Fruit fly (Drosophila melanogaster) whole organism, prepupa: ENCODE measurements around the gene dgt4.

Experiments used
- CG11762 ChIP-seq: fragments of 200-800 bp; sonication (Bioruptor generic); optimal IDR thresholded peaks from 3 replicates; lab custom pipeline; 2016; ENCODE audit warnings: missing biosample characterization, missing genetic modification characterization; ENCODE audit not compliant: insufficient read depth
- CG11902 ChIP-seq: fragments of 200-800 bp; sonication (Bioruptor generic); optimal IDR thresholded peaks from 3 replicates; lab custom pipeline; 2016; ENCODE audit warnings: missing biosample characterization, missing genetic modification characterization
- CG15336 ChIP-seq: fragments of 200-800 bp; sonication (Bioruptor generic); IDR thresholded peaks from 2 replicates; pipeline ENCODE4 v1.3.6; 2022; ENCODE audit warnings: missing biosample characterization, missing genetic modification characterization
- CG1621 ChIP-seq: fragments of 200-800 bp; sonication (Bioruptor generic); optimal IDR thresholded peaks from 3 replicates; lab custom pipeline; 2018; ENCODE audit warnings: missing biosample characterization, mild to moderate bottlenecking, missing genetic modification characterization
- CG3032 ChIP-seq: fragments of 200-800 bp; optimal IDR thresholded peaks from 2 replicates; lab custom pipeline; 2019; ENCODE audit warnings: missing biosample characterization, mild to moderate bottlenecking, missing genetic modification characterization, moderate library complexity
- CG34406 ChIP-seq: fragments of 200-800 bp; sonication (Bioruptor generic); optimal IDR thresholded peaks from 3 replicates; lab custom pipeline; 2016; ENCODE audit warnings: missing biosample characterization, missing genetic modification characterization
- CG4318 ChIP-seq: fragments of 200-800 bp; sonication (Bioruptor generic); optimal IDR thresholded peaks from 3 replicates; lab custom pipeline; 2017; ENCODE audit warnings: missing biosample characterization, mild to moderate bottlenecking, missing genetic modification characterization
- CG6163 ChIP-seq: fragments of 200-800 bp; sonication (Bioruptor generic); IDR thresholded peaks from 3 replicates; pipeline ENCODE4 v1.3.6; 2022; ENCODE audit warnings: missing biosample characterization, missing genetic modification characterization
- CG7368 ChIP-seq: fragments of 200-800 bp; sonication (Bioruptor generic); optimal IDR thresholded peaks from 3 replicates; lab custom pipeline; 2016; ENCODE audit warnings: missing biosample characterization, missing genetic modification characterization
- CG8119 ChIP-seq: fragments of 200-800 bp; sonication (Bioruptor generic); IDR thresholded peaks from 3 replicates; pipeline ENCODE4 v1.3.6; 2022; ENCODE audit warnings: missing biosample characterization, missing genetic modification characterization
- CG8632 ChIP-seq: fragments of 200-800 bp; sonication (Bioruptor generic); optimal IDR thresholded peaks from 3 replicates; lab custom pipeline; 2016; ENCODE audit warnings: missing biosample characterization, missing genetic modification characterization
- Eip78C ChIP-seq: fragments of 200-800 bp; sonication (Bioruptor generic); peaks from one replicate; lab custom pipeline; 2016; ENCODE audit warnings: missing biosample characterization, missing genetic modification characterization
- Eip93F ChIP-seq: fragments of 200-800 bp; sonication (Bioruptor generic); optimal IDR thresholded peaks from 2 replicates; lab custom pipeline; 2016; ENCODE audit warnings: missing biosample characterization, mild to moderate bottlenecking, missing genetic modification characterization
- Ets21C ChIP-seq: fragments of 200-800 bp; sonication (Bioruptor generic); optimal IDR thresholded peaks from 3 replicates; lab custom pipeline; 2016; ENCODE audit warnings: missing biosample characterization, missing genetic modification characterization
- Ets96B ChIP-seq: fragments of 200-800 bp; optimal IDR thresholded peaks from 2 replicates; lab custom pipeline; 2019; ENCODE audit warnings: missing biosample characterization, mild to moderate bottlenecking, missing genetic modification characterization, moderate library complexity
- Gug ChIP-seq: fragments of 200-800 bp; sonication (Bioruptor generic); IDR thresholded peaks from 2 replicates; pipeline ENCODE4 v1.3.6; 2022; ENCODE audit warnings: missing biosample characterization, missing genetic modification characterization
- Hr38 ChIP-seq: sonication (Bioruptor generic); optimal IDR thresholded peaks from 2 replicates; lab custom pipeline; 2016; ENCODE audit warnings: missing biosample characterization, missing genetic modification characterization
- Met ChIP-seq: fragments of 200-800 bp; sonication (Bioruptor generic); optimal IDR thresholded peaks from 3 replicates; lab custom pipeline; 2016; ENCODE audit warnings: missing biosample characterization, missing genetic modification characterization
- Smox ChIP-seq: fragments of 200-800 bp; sonication (Bioruptor generic); optimal IDR thresholded peaks from 3 replicates; lab custom pipeline; 2016; ENCODE audit warnings: missing biosample characterization, missing genetic modification characterization
- Sox14 ChIP-seq: fragments of 200-800 bp; sonication (Bioruptor generic); optimal IDR thresholded peaks from 3 replicates; lab custom pipeline; 2016; ENCODE audit warnings: missing biosample characterization, missing genetic modification characterization
- Sox15 ChIP-seq: fragments of 200-800 bp; sonication (Bioruptor generic); optimal IDR thresholded peaks from 3 replicates; lab custom pipeline; 2016; ENCODE audit warnings: missing biosample characterization, missing genetic modification characterization
- achi ChIP-seq: fragments of 200-800 bp; sonication (Bioruptor generic); optimal IDR thresholded peaks from 3 replicates; lab custom pipeline; 2016; ENCODE audit warnings: missing biosample characterization, missing genetic modification characterization
- dsx ChIP-seq: fragments of 200-800 bp; optimal IDR thresholded peaks from 3 replicates; lab custom pipeline; 2019; ENCODE audit warnings: missing biosample characterization, mild to moderate bottlenecking, missing genetic modification characterization, moderate library complexity; ENCODE audit not compliant: poor library complexity, severe bottlenecking
- eg ChIP-seq: fragments of 200-800 bp; sonication (Bioruptor generic); IDR thresholded peaks from 3 replicates; pipeline ENCODE4 v1.3.6; 2022; ENCODE audit warnings: missing biosample characterization, missing genetic modification characterization
- fd59A ChIP-seq: fragments of 200-800 bp; sonication (Bioruptor generic); optimal IDR thresholded peaks from 2 replicates; lab custom pipeline; 2017; ENCODE audit warnings: missing biosample characterization, mild to moderate bottlenecking, missing genetic modification characterization, missing genetic modification reagents
- fd85E ChIP-seq: fragments of 200-800 bp; sonication (Bioruptor generic); optimal IDR thresholded peaks from 3 replicates; lab custom pipeline; 2016; ENCODE audit warnings: missing biosample characterization, missing genetic modification characterization
- net ChIP-seq: fragments of 200-800 bp; sonication (Bioruptor generic); optimal IDR thresholded peaks from 3 replicates; lab custom pipeline; 2016; ENCODE audit warnings: missing biosample characterization, missing genetic modification characterization
- pdm3 ChIP-seq: fragments of 200-800 bp; sonication (Bioruptor generic); optimal IDR thresholded peaks from 3 replicates; lab custom pipeline; 2016; ENCODE audit warnings: missing biosample characterization, missing genetic modification characterization
- salr ChIP-seq, 2 experiments: fragments of 200-800 bp; sonication (Bioruptor generic); optimal IDR thresholded peaks; 3 replicates each; lab custom pipeline; 2016 to 2018; ENCODE audit warnings: missing biosample characterization in 2 of 2, missing genetic modification characterization in 2 of 2, mild to moderate bottlenecking in 1 of 2
- spab ChIP-seq: fragments of 200-800 bp; sonication (Bioruptor generic); optimal IDR thresholded peaks from 2 replicates; lab custom pipeline; 2017; ENCODE audit warnings: missing biosample characterization, mild to moderate bottlenecking, missing genetic modification characterization, missing genetic modification reagents
- ss ChIP-seq, 2 experiments: fragments of 200-800 bp; sonication (Bioruptor generic); optimal IDR thresholded peaks; 2 replicates in 1 of 2; 3 replicates in 1 of 2; lab custom pipeline; 2017 to 2018; ENCODE audit warnings: mild to moderate bottlenecking in 2 of 2, missing biosample characterization in 2 of 2, missing genetic modification characterization in 2 of 2, moderate library complexity in 1 of 2
- svp ChIP-seq: fragments of 200-800 bp; sonication (Bioruptor generic); peaks from one replicate; lab custom pipeline; 2016; ENCODE audit warnings: missing biosample characterization, missing genetic modification characterization
- vri ChIP-seq: fragments of 200-800 bp; sonication (Bioruptor generic); optimal IDR thresholded peaks from 3 replicates; lab custom pipeline; 2016; ENCODE audit warnings: missing biosample characterization, mild to moderate bottlenecking, missing genetic modification characterization

The dgt4 gene

dm6 chrX:4113698-4114216 lies at the start of gene dgt4, which contains the start of gene Nsun2 (continued):
- TF ChIP-seq CG1621 = no peak
- no peak for TF ChIP-seq CG8119
- no peak for TF ChIP-seq Eip93F (GFP tag; lab: Kevin White, UChicago)
- TF ChIP-seq ss (GFP tag; optimal IDR thresholded peaks at IDR 0.05; lab: Kevin White, UChicago) = no peak
- no peak for TF ChIP-seq CG34406 (GFP tag; lab: Kevin White, UChicago)

- TF ChIP-seq CG3032 (tag; lab: Kevin White, UChicago) (no peak), CG7368 (no peak), Met (no peak), Smox (GFP tag; lab: Kevin White, UChicago) (no peak), CG8119 (no peak), achi (GFP tag; lab: Kevin White, UChicago) (no peak), eg (GFP tag; lab: Robert Waterston, UW) (no peak), CG11762 (GFP tag; lab: Kevin White, UChicago) (no peak), fd85E (GFP tag; lab: Kevin White, UChicago) (no peak), vri (no peak), CG11902 (GFP tag; lab: Kevin White, UChicago) (no peak), net (GFP tag; lab: Kevin White, UChicago) (no peak), dsx (GFP tag; lab: Kevin White, UChicago) (no peak)
Observed at dm6 chrX:4075430-4075829, 38.1 kb upstream of the dgt4 start, which contains the start of gene CG43689. CG43689 (plus strand) TSS chrX:4075743.

dm6 chrX:4089012-4089649 lies 24.4 kb upstream of the dgt4 start:
- TF ChIP-seq ss (GFP tag; optimal IDR thresholded peaks at IDR 0.05; lab: Kevin White, UChicago) (peak in 1 of 2 experiments; percentile 41), CG6163 (GFP tag; lab: Robert Waterston, UW) (no peak), Eip78C (GFP tag; lab: Kevin White, UChicago) (no peak), eg (GFP tag; lab: Robert Waterston, UW) (0 out of 3 replicates have a peak, but pooled peaks have one; percentile 29), Gug (GFP tag; lab: Robert Waterston, UW) (no peak), svp (GFP tag; lab: Kevin White, UChicago) (peak; percentile 62)
- TF ChIP-seq, all 60 proteins: peak for 3

- TF ChIP-seq salr (GFP tag; optimal IDR thresholded peaks at IDR 0.05; lab: Kevin White, UChicago) = no peak
- TF ChIP-seq CG6163 (GFP tag; lab: Robert Waterston, UW) = no peak
- no peak for TF ChIP-seq CG34406 (GFP tag; lab: Kevin White, UChicago)
- no peak for TF ChIP-seq dsx (GFP tag; lab: Kevin White, UChicago)
- TF ChIP-seq CG4318 (GFP tag; lab: Kevin White, UChicago) = no peak
- no peak for TF ChIP-seq Hr38
- no peak for TF ChIP-seq CG8632 (GFP tag; lab: Kevin White, UChicago)
- no peak for TF ChIP-seq CG15336 (GFP tag; lab: Robert Waterston, UW)
- no peak for TF ChIP-seq fd85E (GFP tag; lab: Kevin White, UChicago)
- no peak for TF ChIP-seq Ets21C (GFP tag; lab: Kevin White, UChicago)
- TF ChIP-seq spab = no peak
- no peak for TF ChIP-seq Sox14 (GFP tag; lab: Kevin White, UChicago)
- no peak for TF ChIP-seq pdm3 (GFP tag; lab: Kevin White, UChicago)
- no peak for TF ChIP-seq fd59A (GFP tag; lab: Kevin White, UChicago)
- no peak for TF ChIP-seq CG3032 (tag; lab: Kevin White, UChicago)
- TF ChIP-seq Ets96B (tag; lab: Kevin White, UChicago) = no peak
- no peak for TF ChIP-seq Sox15 (GFP tag; lab: Kevin White, UChicago)
Observed at dm6 chrX:4100824-4101368, 12.6 kb upstream of the dgt4 start, which contains the start of the genes Cmtr1 and CG15375. Cmtr1 (minus strand) TSS chrX:4101031. CG15375 (plus strand) TSS chrX:4101318.
